Fruit fly (Drosophila melanogaster) whole organism, prepupa: ENCODE results near the gene CG33648.

Source experiments
- Blimp-1 ChIP-seq: fragments of 200-800 bp; sonication (Bioruptor generic); optimal IDR thresholded peaks from 3 replicates; lab custom pipeline; 2017; ENCODE audit warnings: missing biosample characterization, missing genetic modification characterization, mild to moderate bottlenecking, moderate library complexity, missing genetic modification reagents
- CG10631 ChIP-seq: fragments of 200-800 bp; sonication (Bioruptor generic); optimal IDR thresholded peaks from 2 replicates; lab custom pipeline; 2016; ENCODE audit warnings: missing biosample characterization, missing genetic modification characterization
- CG11294 ChIP-seq: fragments of 200-800 bp; sonication (Bioruptor generic); IDR thresholded peaks from 2 replicates; pipeline ENCODE4 v1.3.6; 2022; ENCODE audit warnings: missing biosample characterization, missing genetic modification characterization
- CG11762 ChIP-seq: fragments of 200-800 bp; sonication (Bioruptor generic); optimal IDR thresholded peaks from 3 replicates; lab custom pipeline; 2016; ENCODE audit warnings: missing biosample characterization, missing genetic modification characterization; ENCODE audit not compliant: insufficient read depth
- CG11902 ChIP-seq: fragments of 200-800 bp; sonication (Bioruptor generic); optimal IDR thresholded peaks from 3 replicates; lab custom pipeline; 2016; ENCODE audit warnings: missing biosample characterization, missing genetic modification characterization
- CG15336 ChIP-seq: fragments of 200-800 bp; sonication (Bioruptor generic); IDR thresholded peaks from 2 replicates; pipeline ENCODE4 v1.3.6; 2022; ENCODE audit warnings: missing biosample characterization, missing genetic modification characterization
- CG16779 ChIP-seq: fragments of 200-800 bp; sonication (Bioruptor generic); optimal IDR thresholded peaks from 3 replicates; lab custom pipeline; 2017; ENCODE audit warnings: missing biosample characterization, mild to moderate bottlenecking, missing genetic modification characterization
- CG3032 ChIP-seq: fragments of 200-800 bp; optimal IDR thresholded peaks from 2 replicates; lab custom pipeline; 2019; ENCODE audit warnings: missing biosample characterization, mild to moderate bottlenecking, missing genetic modification characterization, moderate library complexity
- CG31627 ChIP-seq: fragments of 200-800 bp; sonication (Bioruptor generic); optimal IDR thresholded peaks from 3 replicates; lab custom pipeline; 2016; ENCODE audit warnings: missing biosample characterization, missing genetic modification characterization
- CG34406 ChIP-seq: fragments of 200-800 bp; sonication (Bioruptor generic); optimal IDR thresholded peaks from 3 replicates; lab custom pipeline; 2016; ENCODE audit warnings: missing biosample characterization, missing genetic modification characterization
- CG6163 ChIP-seq: fragments of 200-800 bp; sonication (Bioruptor generic); IDR thresholded peaks from 3 replicates; pipeline ENCODE4 v1.3.6; 2022; ENCODE audit warnings: missing biosample characterization, missing genetic modification characterization
- CG6792 ChIP-seq: fragments of 200-800 bp; sonication (Bioruptor generic); optimal IDR thresholded peaks from 3 replicates; lab custom pipeline; 2016; ENCODE audit warnings: missing biosample characterization, missing genetic modification characterization
- CG6808 ChIP-seq: fragments of 200-800 bp; sonication (Bioruptor generic); optimal IDR thresholded peaks from 3 replicates; lab custom pipeline; 2017; ENCODE audit warnings: missing biosample characterization, missing genetic modification characterization, mild to moderate bottlenecking, moderate library complexity, missing genetic modification reagents
- CG6854 ChIP-seq: fragments of 200-800 bp; sonication (Bioruptor generic); optimal IDR thresholded peaks from 2 replicates; lab custom pipeline; 2017; ENCODE audit warnings: missing biosample characterization, mild to moderate bottlenecking, missing genetic modification characterization
- CG8119 ChIP-seq: fragments of 200-800 bp; sonication (Bioruptor generic); IDR thresholded peaks from 3 replicates; pipeline ENCODE4 v1.3.6; 2022; ENCODE audit warnings: missing biosample characterization, missing genetic modification characterization
- CG8319 ChIP-seq: fragments of 200-800 bp; sonication (Bioruptor generic); optimal IDR thresholded peaks from 3 replicates; lab custom pipeline; 2016; ENCODE audit warnings: missing biosample characterization, missing genetic modification characterization
- CG8632 ChIP-seq: fragments of 200-800 bp; sonication (Bioruptor generic); optimal IDR thresholded peaks from 3 replicates; lab custom pipeline; 2016; ENCODE audit warnings: missing biosample characterization, missing genetic modification characterization
- CG9139 ChIP-seq: fragments of 200-800 bp; sonication (Bioruptor generic); optimal IDR thresholded peaks from 3 replicates; lab custom pipeline; 2017; ENCODE audit warnings: missing biosample characterization, mild to moderate bottlenecking, missing genetic modification characterization
- Eip78C ChIP-seq: fragments of 200-800 bp; sonication (Bioruptor generic); peaks from one replicate; lab custom pipeline; 2016; ENCODE audit warnings: missing biosample characterization, missing genetic modification characterization
- Ets21C ChIP-seq: fragments of 200-800 bp; sonication (Bioruptor generic); optimal IDR thresholded peaks from 3 replicates; lab custom pipeline; 2016; ENCODE audit warnings: missing biosample characterization, missing genetic modification characterization
- Ets96B ChIP-seq: fragments of 200-800 bp; optimal IDR thresholded peaks from 2 replicates; lab custom pipeline; 2019; ENCODE audit warnings: missing biosample characterization, mild to moderate bottlenecking, missing genetic modification characterization, moderate library complexity
- Gug ChIP-seq: fragments of 200-800 bp; sonication (Bioruptor generic); IDR thresholded peaks from 2 replicates; pipeline ENCODE4 v1.3.6; 2022; ENCODE audit warnings: missing biosample characterization, missing genetic modification characterization
- Hr4 ChIP-seq: fragments of 200-800 bp; sonication (Bioruptor generic); optimal IDR thresholded peaks from 3 replicates; lab custom pipeline; 2016; ENCODE audit warnings: missing biosample characterization, missing genetic modification characterization
- Lpt ChIP-seq: fragments of 200-800 bp; sonication (Bioruptor generic); optimal IDR thresholded peaks from 3 replicates; lab custom pipeline; 2016; ENCODE audit warnings: missing biosample characterization, missing genetic modification characterization
- Met ChIP-seq: fragments of 200-800 bp; sonication (Bioruptor generic); optimal IDR thresholded peaks from 3 replicates; lab custom pipeline; 2016; ENCODE audit warnings: missing biosample characterization, missing genetic modification characterization
- OdsH ChIP-seq: fragments of 200-800 bp; sonication (Bioruptor generic); optimal IDR thresholded peaks from 3 replicates; lab custom pipeline; 2016; ENCODE audit warnings: missing biosample characterization, missing genetic modification characterization
- Smox ChIP-seq: fragments of 200-800 bp; sonication (Bioruptor generic); optimal IDR thresholded peaks from 3 replicates; lab custom pipeline; 2016; ENCODE audit warnings: missing biosample characterization, missing genetic modification characterization
- Sox102F ChIP-seq: fragments of 200-800 bp; sonication (Bioruptor generic); optimal IDR thresholded peaks from 2 replicates; lab custom pipeline; 2016; ENCODE audit warnings: missing biosample characterization, mild to moderate bottlenecking, missing genetic modification characterization
- Sox15 ChIP-seq: fragments of 200-800 bp; sonication (Bioruptor generic); optimal IDR thresholded peaks from 3 replicates; lab custom pipeline; 2016; ENCODE audit warnings: missing biosample characterization, missing genetic modification characterization
- achi ChIP-seq: fragments of 200-800 bp; sonication (Bioruptor generic); optimal IDR thresholded peaks from 3 replicates; lab custom pipeline; 2016; ENCODE audit warnings: missing biosample characterization, missing genetic modification characterization
- acj6 ChIP-seq: fragments of 200-800 bp; sonication (Bioruptor generic); optimal IDR thresholded peaks from 3 replicates; lab custom pipeline; 2016; ENCODE audit warnings: missing biosample characterization, missing genetic modification characterization
- cyc ChIP-seq: fragments of 200-800 bp; sonication (Bioruptor generic); optimal IDR thresholded peaks from 3 replicates; lab custom pipeline; 2016; ENCODE audit warnings: missing biosample characterization, missing genetic modification characterization
- dac ChIP-seq: fragments of 200-800 bp; sonication (Bioruptor generic); optimal IDR thresholded peaks from 2 replicates; lab custom pipeline; 2017; ENCODE audit warnings: missing biosample characterization, mild to moderate bottlenecking, missing genetic modification characterization
- dsx ChIP-seq: fragments of 200-800 bp; optimal IDR thresholded peaks from 3 replicates; lab custom pipeline; 2019; ENCODE audit warnings: missing biosample characterization, mild to moderate bottlenecking, missing genetic modification characterization, moderate library complexity; ENCODE audit not compliant: poor library complexity, severe bottlenecking
- esn ChIP-seq: fragments of 200-800 bp; sonication (Bioruptor generic); optimal IDR thresholded peaks from 2 replicates; lab custom pipeline; 2016; ENCODE audit warnings: missing biosample characterization, mild to moderate bottlenecking, missing genetic modification characterization, moderate library complexity
- fd59A ChIP-seq: fragments of 200-800 bp; sonication (Bioruptor generic); optimal IDR thresholded peaks from 2 replicates; lab custom pipeline; 2017; ENCODE audit warnings: missing biosample characterization, mild to moderate bottlenecking, missing genetic modification characterization, missing genetic modification reagents
- fkh ChIP-seq: fragments of 200-800 bp; sonication (Bioruptor generic); optimal IDR thresholded peaks from 3 replicates; lab custom pipeline; 2017; ENCODE audit warnings: missing biosample characterization, mild to moderate bottlenecking, missing genetic modification characterization, moderate library complexity
- lz ChIP-seq: fragments of 200-800 bp; sonication (Bioruptor generic); optimal IDR thresholded peaks from 3 replicates; lab custom pipeline; 2016; ENCODE audit warnings: missing biosample characterization, missing genetic modification characterization
- net ChIP-seq: fragments of 200-800 bp; sonication (Bioruptor generic); optimal IDR thresholded peaks from 3 replicates; lab custom pipeline; 2016; ENCODE audit warnings: missing biosample characterization, missing genetic modification characterization
- pdm3 ChIP-seq: fragments of 200-800 bp; sonication (Bioruptor generic); optimal IDR thresholded peaks from 3 replicates; lab custom pipeline; 2016; ENCODE audit warnings: missing biosample characterization, missing genetic modification characterization
- salr ChIP-seq, 2 experiments: fragments of 200-800 bp; sonication (Bioruptor generic); optimal IDR thresholded peaks; 3 replicates each; lab custom pipeline; 2016 to 2018; ENCODE audit warnings: missing biosample characterization in 2 of 2, missing genetic modification characterization in 2 of 2, mild to moderate bottlenecking in 1 of 2
- ss ChIP-seq, 2 experiments: fragments of 200-800 bp; sonication (Bioruptor generic); optimal IDR thresholded peaks; 2 replicates in 1 of 2; 3 replicates in 1 of 2; lab custom pipeline; 2017 to 2018; ENCODE audit warnings: mild to moderate bottlenecking in 2 of 2, missing biosample characterization in 2 of 2, missing genetic modification characterization in 2 of 2, moderate library complexity in 1 of 2
- svp ChIP-seq: fragments of 200-800 bp; sonication (Bioruptor generic); peaks from one replicate; lab custom pipeline; 2016; ENCODE audit warnings: missing biosample characterization, missing genetic modification characterization
- topi ChIP-seq: fragments of 200-800 bp; sonication (Bioruptor generic); optimal IDR thresholded peaks from 3 replicates; lab custom pipeline; 2016; ENCODE audit warnings: missing biosample characterization, missing genetic modification characterization
- vri ChIP-seq: fragments of 200-800 bp; sonication (Bioruptor generic); optimal IDR thresholded peaks from 3 replicates; lab custom pipeline; 2016; ENCODE audit warnings: missing biosample characterization, mild to moderate bottlenecking, missing genetic modification characterization

Gene CG33648

DNA sequence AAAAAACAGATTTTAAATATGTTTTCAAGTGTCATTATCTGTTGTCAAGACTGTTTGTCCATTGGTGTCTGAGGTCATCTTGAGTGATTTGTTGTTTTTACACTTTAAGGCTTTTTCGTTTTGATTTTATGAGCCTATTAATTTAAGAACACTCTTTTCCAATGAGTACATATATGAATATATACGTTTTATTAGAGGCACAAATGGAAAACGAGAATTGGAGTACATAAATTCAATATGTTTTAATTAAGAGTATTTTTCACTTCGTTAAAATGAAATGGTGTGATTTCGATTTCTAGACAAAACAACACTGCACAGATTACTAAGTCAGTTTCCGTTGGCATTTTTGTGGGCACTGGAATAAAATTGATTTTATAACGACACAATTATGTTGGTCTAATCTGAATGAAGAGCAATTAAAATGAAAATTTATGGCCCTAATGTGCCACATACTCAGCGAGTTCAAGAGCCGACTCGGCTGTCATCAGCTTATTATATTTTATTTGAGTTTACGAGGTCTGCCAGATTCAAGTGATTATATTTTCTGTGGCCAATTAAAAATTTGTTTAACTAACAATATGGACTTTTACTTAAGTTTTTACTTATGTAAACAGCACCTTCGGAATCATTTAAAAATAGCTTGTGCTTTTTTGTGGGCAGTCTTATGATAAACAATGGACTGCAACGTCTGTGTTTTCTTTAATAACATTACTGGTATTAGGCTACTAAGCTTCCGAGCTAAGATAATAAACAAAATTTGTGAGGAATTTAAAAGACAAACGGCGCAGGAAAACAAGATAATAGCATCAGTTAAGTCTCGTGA lies 22.8 kb upstream of the CG33648 start:
- TF ChIP-seq CG6808 (GFP tag; lab: Kevin White, UChicago) (no peak), dsx (no peak), salr (GFP tag; optimal IDR thresholded peaks at IDR 0.05; lab: Kevin White, UChicago) (no peak), vri (GFP tag; lab: Kevin White, UChicago) (no peak), pdm3 (GFP tag; lab: Kevin White, UChicago) (no peak), CG6792 (GFP tag; lab: Kevin White, UChicago) (no peak), CG16779 (tag; lab: Kevin White, UChicago) (no peak), net (no peak), OdsH (GFP tag; lab: Kevin White, UChicago) (no peak), CG31627 (GFP tag; lab: Kevin White, UChicago) (no peak), fkh (GFP tag; lab: Kevin White, UChicago) (peak; percentile 57), ss (GFP tag; optimal IDR thresholded peaks at IDR 0.05; lab: Kevin White, UChicago) (no peak), svp (GFP tag; lab: Kevin White, UChicago) (peak; percentile 64), dac (GFP tag; lab: Kevin White, UChicago) (no peak), lz (GFP tag; lab: Kevin White, UChicago) (no peak), Sox102F (GFP tag; lab: Kevin White, UChicago) (no peak), CG11902 (no peak)
- TF ChIP-seq, all 60 proteins: peak for 2

DNA sequence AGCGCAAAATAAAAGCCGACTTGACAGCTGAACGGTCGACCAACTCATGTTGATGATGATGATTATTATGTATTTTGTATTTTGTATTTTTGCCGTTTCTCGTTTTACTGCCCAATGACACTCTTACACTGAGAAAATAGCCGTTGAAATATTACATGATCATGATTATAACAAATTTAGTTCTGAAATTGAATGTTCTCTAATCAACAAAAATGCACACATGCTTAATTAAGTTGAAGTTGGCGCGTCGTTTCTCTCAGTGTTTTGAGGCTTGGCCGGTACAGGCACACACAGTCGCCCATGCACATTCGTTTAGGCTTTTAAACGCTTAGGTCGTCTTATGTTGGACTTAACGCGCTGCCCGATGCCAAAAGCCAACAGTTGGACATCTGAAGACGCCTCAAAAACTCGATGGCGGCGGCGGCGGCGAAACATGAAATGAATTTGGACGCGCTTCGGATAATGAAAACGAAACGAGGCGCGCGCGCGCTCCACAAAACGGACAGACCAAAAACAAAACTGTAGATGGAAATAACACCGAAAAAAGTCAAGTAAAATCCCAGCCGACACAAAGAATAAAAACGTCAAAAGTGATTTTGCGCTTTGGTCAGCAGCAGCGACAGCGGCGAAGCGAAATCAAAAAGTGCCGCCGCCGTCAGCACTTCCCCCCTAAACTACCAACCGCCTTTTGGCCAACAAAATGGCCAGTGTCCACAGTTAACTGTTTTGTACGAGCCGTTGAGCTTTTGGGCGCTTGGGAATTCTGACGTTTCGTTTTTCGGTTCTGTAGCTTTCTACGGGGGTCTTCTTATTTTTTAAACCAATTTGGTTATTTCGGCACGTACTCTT lies 21.3 kb upstream of the CG33648 start:
- TF ChIP-seq Smox = peak; percentile 84
- peak; percentile 83 for TF ChIP-seq CG15336 (GFP tag; lab: Robert Waterston, UW)
- peak; percentile 1 to 65 for TF ChIP-seq ss (GFP tag; optimal IDR thresholded peaks at IDR 0.05; lab: Kevin White, UChicago)
- TF ChIP-seq CG3032 (tag; lab: Kevin White, UChicago) = peak; percentile 64
- TF ChIP-seq vri (GFP tag; lab: Kevin White, UChicago) = peak; percentile 87
- peak; percentile 86 for TF ChIP-seq OdsH (GFP tag; lab: Kevin White, UChicago)
- peak; percentile 62 for TF ChIP-seq Lpt
- peak; percentile 94 for TF ChIP-seq CG6163 (GFP tag; lab: Robert Waterston, UW)
- TF ChIP-seq CG9139 (GFP tag; lab: Kevin White, UChicago) = peak; percentile 23
- peak; percentile 83 for TF ChIP-seq cyc (GFP tag; lab: Kevin White, UChicago)
- peak; percentile 67 for TF ChIP-seq Ets96B
- TF ChIP-seq Blimp-1 = peak; percentile 68
- TF ChIP-seq CG8119 (GFP tag; lab: Robert Waterston, UW) = peak; percentile 82
- TF ChIP-seq Ets21C (GFP tag; lab: Kevin White, UChicago) = peak; percentile 83
- peak; percentile 84 for TF ChIP-seq Hr4 (GFP tag; lab: Kevin White, UChicago)
- peak; percentile 32 for TF ChIP-seq CG16779 (tag; lab: Kevin White, UChicago)
- peak; percentile 86 for TF ChIP-seq acj6 (GFP tag; lab: Kevin White, UChicago)
- TF ChIP-seq pdm3 (GFP tag; lab: Kevin White, UChicago) = peak; percentile 87
- peak; percentile 86 for TF ChIP-seq topi (GFP tag; lab: Kevin White, UChicago)
- TF ChIP-seq fd59A (GFP tag; lab: Kevin White, UChicago) = peak; percentile 44
- TF ChIP-seq CG34406 (GFP tag; lab: Kevin White, UChicago) = peak; percentile 85
- peak; percentile 56 for TF ChIP-seq CG10631
- peak; percentile 90 for TF ChIP-seq esn (GFP tag; lab: Kevin White, UChicago)
- peak; percentile 74 for TF ChIP-seq CG11762
- peak; percentile 55 for TF ChIP-seq CG6854 (GFP tag; lab: Kevin White, UChicago)
- peak; percentile 79 for TF ChIP-seq achi (GFP tag; lab: Kevin White, UChicago)
- TF ChIP-seq CG11294 (GFP tag; lab: Robert Waterston, UW) = peak; percentile 71
- peak; percentile 82 for TF ChIP-seq CG6792 (GFP tag; lab: Kevin White, UChicago)
- peak; percentile 82 for TF ChIP-seq CG8632 (GFP tag; lab: Kevin White, UChicago)
- TF ChIP-seq Met (GFP tag; lab: Kevin White, UChicago) = peak; percentile 90
- peak; percentile 77 for TF ChIP-seq Gug (GFP tag; lab: Robert Waterston, UW)
- TF ChIP-seq Sox15 (GFP tag; lab: Kevin White, UChicago) = peak; percentile 79
- TF ChIP-seq salr (GFP tag; optimal IDR thresholded peaks at IDR 0.05; lab: Kevin White, UChicago) = peak; percentile 50 to 59
- TF ChIP-seq Eip78C (GFP tag; lab: Kevin White, UChicago) = peak; percentile 96
- peak; percentile 65 for TF ChIP-seq CG6808 (GFP tag; lab: Kevin White, UChicago)
- peak; percentile 82 for TF ChIP-seq CG8319 (GFP tag; lab: Kevin White, UChicago)
- peak; percentile 78 for TF ChIP-seq CG11902
